Fruit fly (Drosophila melanogaster) whole organism, embryonic: ENCODE measurements around the gene mop.

Experiments
- Antp ChIP-seq: fragments of 200-800 bp; sonication (Bioruptor generic); optimal IDR thresholded peaks from 3 replicates; lab custom pipeline; 2016; ENCODE audit warnings: missing biosample characterization, missing genetic modification characterization
- BEAF-32 ChIP-seq: fragments of 200-800 bp; sonication (Bioruptor generic); optimal IDR thresholded peaks from 3 replicates; lab custom pipeline; 2017; ENCODE audit warnings: missing biosample characterization, missing genetic modification characterization, mild to moderate bottlenecking, moderate library complexity, missing genetic modification reagents
- C15 ChIP-seq: fragments of 200-800 bp; sonication (Bioruptor generic); IDR thresholded peaks from 3 replicates; pipeline ENCODE4 v1.3.6; 2022; ENCODE audit warnings: missing biosample characterization, missing genetic modification characterization
- CG11398 ChIP-seq: fragments of 200-800 bp; sonication (Bioruptor generic); optimal IDR thresholded peaks from 2 replicates; lab custom pipeline; 2016; ENCODE audit warnings: missing biosample characterization, missing genetic modification characterization
- CG11695 ChIP-seq: fragments of 200-800 bp; sonication (Bioruptor generic); IDR thresholded peaks from 3 replicates; pipeline ENCODE4 v1.3.6; 2022; ENCODE audit warnings: missing biosample characterization, missing genetic modification characterization
- CG12071 ChIP-seq: fragments of 200-800 bp; sonication (Bioruptor generic); optimal IDR thresholded peaks from 3 replicates; lab custom pipeline; 2018; ENCODE audit warnings: missing biosample characterization, mild to moderate bottlenecking, missing genetic modification characterization
- CG12391 ChIP-seq: fragments of 200-800 bp; sonication (Bioruptor generic); optimal IDR thresholded peaks from 3 replicates; lab custom pipeline; 2018; ENCODE audit warnings: missing biosample characterization, mild to moderate bottlenecking, missing genetic modification characterization, moderate library complexity
- CG13287 ChIP-seq: fragments of 200-800 bp; sonication (Bioruptor generic); IDR thresholded peaks from 2 replicates; pipeline ENCODE4 v1.3.6; 2022; ENCODE audit warnings: missing biosample characterization, missing genetic modification characterization; ENCODE audit not compliant: partially characterized antibody
- CG14014 ChIP-seq: fragments of 200-800 bp; sonication (Bioruptor generic); IDR thresholded peaks from 2 replicates; pipeline ENCODE4 v1.3.6; 2022; ENCODE audit warnings: missing biosample characterization, missing genetic modification characterization
- CG15479 ChIP-seq: fragments of 200-800 bp; sonication (Bioruptor generic); optimal IDR thresholded peaks from 3 replicates; lab custom pipeline; 2019; ENCODE audit warnings: missing biosample characterization, mild to moderate bottlenecking, missing genetic modification characterization, moderate library complexity
- CG17186 ChIP-seq: fragments of 200-800 bp; sonication (Bioruptor generic); optimal IDR thresholded peaks from 3 replicates; lab custom pipeline; 2017; ENCODE audit warnings: missing biosample characterization, missing genetic modification reagents, missing genetic modification characterization
- CG17361 ChIP-seq: fragments of 200-800 bp; sonication (Bioruptor generic); IDR thresholded peaks from 3 replicates; pipeline ENCODE4 v1.3.6; 2022; ENCODE audit warnings: missing biosample characterization, missing genetic modification characterization
- CG17385 ChIP-seq: fragments of 200-800 bp; sonication (Bioruptor generic); optimal IDR thresholded peaks from 3 replicates; lab custom pipeline; 2018; ENCODE audit warnings: missing biosample characterization, mild to moderate bottlenecking, missing genetic modification characterization
- CG17568 ChIP-seq: fragments of 200-800 bp; sonication (Bioruptor generic); optimal IDR thresholded peaks from 2 replicates; lab custom pipeline; 2018; ENCODE audit warnings: missing biosample characterization, mild to moderate bottlenecking, missing genetic modification characterization, moderate library complexity
- CG2116 ChIP-seq: fragments of 200-800 bp; sonication (Bioruptor generic); optimal IDR thresholded peaks from 3 replicates; lab custom pipeline; 2018; ENCODE audit warnings: missing biosample characterization, mild to moderate bottlenecking, missing genetic modification characterization
- CG30403 ChIP-seq: fragments of 200-800 bp; sonication (Bioruptor generic); optimal IDR thresholded peaks from 3 replicates; lab custom pipeline; 2016; ENCODE audit warnings: missing biosample characterization, missing genetic modification characterization
- CG30431 ChIP-seq: fragments of 200-800 bp; sonication (Bioruptor generic); optimal IDR thresholded peaks from 2 replicates; lab custom pipeline; 2017; ENCODE audit warnings: missing biosample characterization, missing genetic modification characterization
- CG31388 ChIP-seq: fragments of 200-800 bp; sonication (Bioruptor generic); optimal IDR thresholded peaks from 2 replicates; lab custom pipeline; 2016; ENCODE audit warnings: missing biosample characterization, missing genetic modification characterization
- CG32767 ChIP-seq: fragments of 200-800 bp; sonication (Bioruptor generic); IDR thresholded peaks from 2 replicates; pipeline ENCODE4 v1.3.6; 2022; ENCODE audit warnings: missing biosample characterization, missing genetic modification characterization
- CG34376 ChIP-seq: fragments of 200-800 bp; sonication (Bioruptor generic); optimal IDR thresholded peaks from 2 replicates; lab custom pipeline; 2018; ENCODE audit warnings: missing biosample characterization, mild to moderate bottlenecking, missing genetic modification characterization
- CG3726 ChIP-seq: fragments of 200-800 bp; sonication (Bioruptor generic); IDR thresholded peaks from 3 replicates; pipeline ENCODE4, ENCODE4 v1.3.6; 2022; ENCODE audit warnings: missing biosample characterization, missing genetic modification characterization
- CG4404 ChIP-seq: fragments of 200-800 bp; sonication (Bioruptor generic); IDR thresholded peaks from 2 replicates; pipeline ENCODE4 v1.3.6; 2022; ENCODE audit warnings: missing biosample characterization, missing genetic modification characterization
- CG6654 ChIP-seq: fragments of 200-800 bp; sonication (Bioruptor generic); optimal IDR thresholded peaks from 2 replicates; lab custom pipeline; 2017; ENCODE audit warnings: missing biosample characterization, mild to moderate bottlenecking, missing genetic modification characterization
- CG6791 ChIP-seq: fragments of 200-800 bp; sonication (Bioruptor generic); IDR thresholded peaks from 3 replicates; pipeline ENCODE4 v1.3.6; 2022; ENCODE audit warnings: missing biosample characterization, missing genetic modification characterization; ENCODE audit not compliant: partially characterized antibody
- CG7372 ChIP-seq: fragments of 200-800 bp; sonication (Bioruptor generic); IDR thresholded peaks from 2 replicates; pipeline ENCODE4 v1.3.6; 2022; ENCODE audit warnings: missing biosample characterization, missing genetic modification characterization
- CG9609 ChIP-seq: fragments of 200-800 bp; sonication (Bioruptor generic); optimal IDR thresholded peaks from 3 replicates; lab custom pipeline; 2016; ENCODE audit warnings: missing biosample characterization, missing genetic modification characterization
- HmgZ ChIP-seq: fragments of 200-800 bp; sonication (Bioruptor generic); optimal IDR thresholded peaks from 2 replicates; lab custom pipeline; 2018; ENCODE audit warnings: missing biosample characterization, mild to moderate bottlenecking, missing genetic modification characterization
- MBD-R2 ChIP-seq: fragments of 200-800 bp; sonication (Bioruptor generic); IDR thresholded peaks from 2 replicates; pipeline ENCODE4 v1.3.6; 2022; ENCODE audit warnings: missing biosample characterization, missing genetic modification characterization
- MTF-1 ChIP-seq: fragments of 200-800 bp; sonication (Bioruptor generic); optimal IDR thresholded peaks from 2 replicates; lab custom pipeline; 2018; ENCODE audit warnings: missing biosample characterization, mild to moderate bottlenecking, missing genetic modification characterization, borderline replicate concordance
- Myb ChIP-seq: fragments of 200-800 bp; sonication (Bioruptor generic); optimal IDR thresholded peaks from 2 replicates; lab custom pipeline; 2016; ENCODE audit warnings: missing biosample characterization, missing genetic modification characterization
- Nf-YB ChIP-seq: fragments of 200-800 bp; sonication (Bioruptor generic); optimal IDR thresholded peaks from 3 replicates; lab custom pipeline; 2019; ENCODE audit warnings: missing biosample characterization, mild to moderate bottlenecking, missing genetic modification characterization, moderate library complexity
- Oaz ChIP-seq: fragments of 200-800 bp; sonication (Bioruptor generic); IDR thresholded peaks from 2 replicates; pipeline ENCODE4 v1.3.6; 2022; ENCODE audit warnings: missing biosample characterization, missing genetic modification characterization
- Oli ChIP-seq: fragments of 200-800 bp; sonication (Bioruptor generic); optimal IDR thresholded peaks from 2 replicates; lab custom pipeline; 2018; ENCODE audit warnings: missing biosample characterization, mild to moderate bottlenecking, missing genetic modification characterization, moderate library complexity
- PHDP ChIP-seq: fragments of 200-800 bp; sonication (Bioruptor generic); optimal IDR thresholded peaks from 3 replicates; lab custom pipeline; 2018; ENCODE audit warnings: missing biosample characterization, mild to moderate bottlenecking, missing genetic modification characterization, moderate library complexity
- Scr ChIP-seq: fragments of 200-800 bp; sonication (Bioruptor generic); IDR thresholded peaks from 2 replicates; pipeline ENCODE4 v1.3.6; 2022; ENCODE audit warnings: missing biosample characterization, missing genetic modification characterization; ENCODE audit not compliant: partially characterized antibody
- YL-1 ChIP-seq: fragments of 200-800 bp; sonication (Bioruptor generic); optimal IDR thresholded peaks from 3 replicates; lab custom pipeline; 2017; ENCODE audit warnings: missing biosample characterization, mild to moderate bottlenecking, missing genetic modification characterization
- br ChIP-seq: fragments of >200 bp; optimal IDR thresholded peaks from 2 replicates; lab custom pipeline; 2017
- fd64A ChIP-seq: fragments of 200-800 bp; sonication (Bioruptor generic); optimal IDR thresholded peaks from 3 replicates; lab custom pipeline; 2018; ENCODE audit warnings: missing biosample characterization, mild to moderate bottlenecking, missing genetic modification characterization
- ftz-f1 ChIP-seq: fragments of 200-800 bp; sonication (Bioruptor generic); optimal IDR thresholded peaks from 2 replicates; lab custom pipeline; 2016; ENCODE audit warnings: missing biosample characterization, missing genetic modification characterization
- gcm2 ChIP-seq: fragments of 200-800 bp; sonication (Bioruptor generic); optimal IDR thresholded peaks from 2 replicates; lab custom pipeline; 2016; ENCODE audit warnings: missing biosample characterization, missing genetic modification characterization
- hb ChIP-seq: fragments of 200-800 bp; sonication (Bioruptor generic); IDR thresholded peaks from 3 replicates; pipeline ENCODE4 v1.3.6; 2022; ENCODE audit warnings: missing biosample characterization, missing genetic modification characterization; ENCODE audit not compliant: partially characterized antibody
- lov ChIP-seq, 2 experiments: fragments of 200-800 bp in 1 of 2; fragments of >200 bp in 1 of 2; sonication (Bioruptor generic) in 1 of 2; IDR thresholded peaks in 1 of 2; optimal IDR thresholded peaks in 1 of 2; 2 replicates in 1 of 2; 3 replicates in 1 of 2; pipeline versions ENCODE4 v1.3.6 to Lab custom; 2017 to 2022; ENCODE audit warnings: missing biosample characterization in 1 of 2, missing genetic modification characterization in 1 of 2
- oc ChIP-seq: fragments of 200-800 bp; sonication (Bioruptor generic); optimal IDR thresholded peaks from 2 replicates; lab custom pipeline; 2018; ENCODE audit warnings: missing biosample characterization, mild to moderate bottlenecking, missing genetic modification characterization, moderate library complexity
- pho ChIP-seq: fragments of 200-800 bp; sonication (Bioruptor generic); optimal IDR thresholded peaks from 2 replicates; lab custom pipeline; 2016; ENCODE audit warnings: missing biosample characterization, missing genetic modification characterization
- schlank ChIP-seq: fragments of 200-800 bp; sonication (Bioruptor generic); optimal IDR thresholded peaks from 2 replicates; lab custom pipeline; 2018; ENCODE audit warnings: missing biosample characterization, mild to moderate bottlenecking, missing genetic modification characterization
- sim ChIP-seq: fragments of 200-800 bp; sonication (Bioruptor generic); IDR thresholded peaks from 2 replicates; pipeline ENCODE4 v1.3.6; 2022; ENCODE audit warnings: missing biosample characterization, missing genetic modification characterization
- so ChIP-seq: fragments of 200-800 bp; sonication (Bioruptor generic); IDR thresholded peaks from 3 replicates; pipeline ENCODE4 v1.3.6; 2022; ENCODE audit warnings: missing biosample characterization, missing genetic modification characterization
- tna ChIP-seq: fragments of 200-800 bp; sonication (Bioruptor generic); IDR thresholded peaks from 2 replicates; pipeline ENCODE4 v1.3.6; 2022; ENCODE audit warnings: missing biosample characterization, missing genetic modification characterization; ENCODE audit not compliant: partially characterized antibody
- vfl ChIP-seq: fragments of 200-800 bp; sonication (Bioruptor generic); optimal IDR thresholded peaks from 2 replicates; lab custom pipeline; 2016; ENCODE audit warnings: missing biosample characterization, missing genetic modification characterization

Gene mop

dm6 chr3L:14759984-14760626 lies 15.8 kb downstream of the mop start (continued):
- TF ChIP-seq hb (GFP tag; lab: Robert Waterston, UW) (no peak), CG17385 (GFP tag; lab: Kevin White, UChicago) (peak; percentile 60), HmgZ (tag; lab: Kevin White, UChicago) (peak; percentile 42), CG32767 (GFP tag; lab: Robert Waterston, UW) (no peak), CG6791 (GFP tag; lab: Robert Waterston, UW) (0 out of 3 replicates have a peak, but pooled peaks have one; percentile 44), schlank (tag; lab: Kevin White, UChicago) (peak; percentile 33), Antp (peak; percentile 65), YL-1 (GFP tag; lab: Kevin White, UChicago) (no peak), CG12071 (GFP tag; lab: Kevin White, UChicago) (peak; percentile 58), CG17361 (GFP tag; lab: Robert Waterston, UW) (peak; percentile 52; the same call in 1 of the 3 replicates), oc (tag; lab: Kevin White, UChicago) (peak; percentile 54), Scr (GFP tag; lab: Robert Waterston, UW) (no peak), CG14014 (GFP tag; lab: Robert Waterston, UW) (peak; percentile 57; the same call in 1 of the 2 replicates), CG34376 (GFP tag; lab: Kevin White, UChicago) (no peak), CG3726 (GFP tag; lab: Robert Waterston, UW) (no peak), sim (GFP tag; lab: Robert Waterston, UW) (no peak), BEAF-32 (GFP tag; lab: Kevin White, UChicago) (no peak), vfl (GFP tag; lab: Kevin White, UChicago) (peak; percentile 19), ftz-f1 (GFP tag; lab: Kevin White, UChicago) (no peak), Oaz (GFP tag; lab: Robert Waterston, UW) (0 out of 2 replicates have a peak, but pooled peaks have one; percentile 19), fd64A (GFP tag; lab: Kevin White, UChicago) (no peak), CG11398 (no peak), CG13287 (GFP tag; lab: Robert Waterston, UW) (peak; percentile 28; the same call in 1 of the 2 replicates), CG9609 (GFP tag; lab: Kevin White, UChicago) (peak; percentile 58), C15 (GFP tag; lab: Robert Waterston, UW) (no peak), CG30431 (peak; percentile 65), CG17186 (GFP tag; lab: Kevin White, UChicago) (no peak), CG31388 (GFP tag; lab: Kevin White, UChicago) (no peak), pho (GFP tag; lab: Kevin White, UChicago) (peak; percentile 42), CG2116 (GFP tag; lab: Kevin White, UChicago) (peak; percentile 35), br (lab: Kevin White, UChicago) (no peak), MBD-R2 (GFP tag; lab: Robert Waterston, UW) (no peak; the same call in 1 of the 2 replicates), CG17568 (GFP tag; lab: Kevin White, UChicago) (peak; percentile 52), so (GFP tag; lab: Robert Waterston, UW) (peak; percentile 55; the same call in 2 of the 3 replicates), Myb (GFP tag; lab: Kevin White, UChicago) (peak; percentile 34), CG30403 (GFP tag; lab: Kevin White, UChicago) (peak; percentile 79), gcm2 (peak; percentile 54), Oli (tag; lab: Kevin White, UChicago) (peak; percentile 77), CG4404 (GFP tag; lab: Robert Waterston, UW) (no peak), lov (optimal IDR thresholded peaks at IDR 0.05; lab: Kevin White, UChicago) (no peak), lov (GFP tag; IDR thresholded peaks at IDR 0.05; lab: Robert Waterston, UW) (no peak), CG15479 (GFP tag; lab: Kevin White, UChicago) (no peak), CG6654 (peak; percentile 51), CG12391 (tag; lab: Kevin White, UChicago) (peak; percentile 74), tna (GFP tag; lab: Robert Waterston, UW) (0 out of 2 replicates have a peak, but pooled peaks have one; percentile 18), CG7372 (GFP tag; lab: Robert Waterston, UW) (no peak), PHDP (peak; percentile 81), CG11695 (peak; percentile 60; the same call in 2 of the 3 replicates), Nf-YB (GFP tag; lab: Kevin White, UChicago) (peak; percentile 19), MTF-1 (peak; percentile 21)
